Worm (Caenorhabditis elegans) whole organism, midembryonic: ENCODE measurements around the gene T19D12.5.

Experiments
- T22C8.4 ChIP-seq: fragments of 200-800 bp; sonication (Bioruptor generic); IDR thresholded peaks from 2 replicates; pipeline ENCODE4 v1.3.6; 2022; ENCODE audit warnings: missing genetic modification characterization, missing compliant biosample characterization
- cog-1 ChIP-seq: sonication (generic microtip); optimal IDR thresholded peaks from 2 replicates; lab custom pipeline; 2016; ENCODE audit warnings: missing genetic modification characterization, missing compliant biosample characterization
- flt-1 ChIP-seq: fragments of 200-800 bp; sonication (Bioruptor generic); IDR thresholded peaks from 2 replicates; pipeline ENCODE4 v1.3.6; 2022; ENCODE audit warnings: missing genetic modification characterization, missing compliant biosample characterization
- klf-2 ChIP-seq: fragments of 200-800 bp; sonication (Bioruptor generic); conservative IDR thresholded peaks from 2 replicates; pipeline ENCODE4 v1.3.6; 2022; ENCODE audit warnings: missing genetic modification reagents, missing genetic modification characterization, missing compliant biosample characterization
- med-1 ChIP-seq: sonication (generic microtip); optimal IDR thresholded peaks from 2 replicates; lab custom pipeline; 2017; ENCODE audit warnings: missing genetic modification characterization, mild to moderate bottlenecking, missing compliant biosample characterization, antibody characterized with exemption, missing genetic modification reagents; ENCODE audit not compliant: insufficient read depth
- ref-1 ChIP-seq: fragments of 200-800 bp; sonication (Bioruptor generic); conservative IDR thresholded peaks from 2 replicates; pipeline ENCODE4 v1.3.6; 2022; ENCODE audit warnings: missing genetic modification reagents, missing genetic modification characterization, missing compliant biosample characterization
- tab-1 ChIP-seq: fragments of 200-800 bp; sonication (Bioruptor generic); IDR thresholded peaks from 2 replicates; pipeline ENCODE4 v1.3.6; 2022; ENCODE audit warnings: missing genetic modification characterization, missing compliant biosample characterization
- ztf-23 ChIP-seq: fragments of 200-800 bp; sonication (Bioruptor generic); IDR thresholded peaks from 2 replicates; pipeline ENCODE4 v1.3.6; 2022; ENCODE audit warnings: missing genetic modification reagents, missing genetic modification characterization, missing compliant biosample characterization
- ztf-29 ChIP-seq: fragments of 200-800 bp; sonication (Bioruptor generic); IDR thresholded peaks from 2 replicates; pipeline ENCODE4 v1.3.6; 2022; ENCODE audit warnings: missing genetic modification reagents, missing genetic modification characterization, missing compliant biosample characterization

T19D12.5 gene

ce11 chrII:6592251-6592650, 43.8 kb downstream of the T19D12.5 start, which contains the start of gene C56C10.9:
Gene C56C10.9 (minus strand): TSS chrII:6592351.
- TF ChIP-seq cog-1 (tag; lab: Kevin White, UChicago) = no peak
- TF ChIP-seq ztf-23 (GFP tag; lab: Robert Waterston, UW) = no peak
- no peak for TF ChIP-seq ztf-29 (GFP tag; lab: Robert Waterston, UW)

ce11 chrII:6591000-6591399, 45.0 kb downstream of the T19D12.5 start:
- TF ChIP-seq ztf-23 (GFP tag; lab: Robert Waterston, UW) (no peak), med-1 (GFP tag; lab: Kevin White, UChicago) (no peak), ztf-29 (GFP tag; lab: Robert Waterston, UW) (no peak), flt-1 (no peak), ref-1 (GFP tag; lab: Robert Waterston, UW) (no peak), cog-1 (tag; lab: Kevin White, UChicago) (no peak), tab-1 (GFP tag; lab: Robert Waterston, UW) (no peak), T22C8.4 (no peak), klf-2 (GFP tag; lab: Robert Waterston, UW) (no peak)

ce11 chrII:6589408-6589807, 46.6 kb downstream of the T19D12.5 start, which contains the start of gene vps-32.1:
Gene vps-32.1 (plus strand): TSS chrII:6589708.
- no peak for TF ChIP-seq klf-2 (GFP tag; lab: Robert Waterston, UW)
- TF ChIP-seq med-1 (GFP tag; lab: Kevin White, UChicago) = no peak
- TF ChIP-seq ref-1 (GFP tag; lab: Robert Waterston, UW) = no peak
- TF ChIP-seq cog-1 (tag; lab: Kevin White, UChicago) = no peak
- TF ChIP-seq tab-1 (GFP tag; lab: Robert Waterston, UW) = no peak
- no peak for TF ChIP-seq ztf-23 (GFP tag; lab: Robert Waterston, UW)
- TF ChIP-seq T22C8.4 = no peak
- no peak for TF ChIP-seq flt-1
- no peak for TF ChIP-seq ztf-29 (GFP tag; lab: Robert Waterston, UW)

DNA sequence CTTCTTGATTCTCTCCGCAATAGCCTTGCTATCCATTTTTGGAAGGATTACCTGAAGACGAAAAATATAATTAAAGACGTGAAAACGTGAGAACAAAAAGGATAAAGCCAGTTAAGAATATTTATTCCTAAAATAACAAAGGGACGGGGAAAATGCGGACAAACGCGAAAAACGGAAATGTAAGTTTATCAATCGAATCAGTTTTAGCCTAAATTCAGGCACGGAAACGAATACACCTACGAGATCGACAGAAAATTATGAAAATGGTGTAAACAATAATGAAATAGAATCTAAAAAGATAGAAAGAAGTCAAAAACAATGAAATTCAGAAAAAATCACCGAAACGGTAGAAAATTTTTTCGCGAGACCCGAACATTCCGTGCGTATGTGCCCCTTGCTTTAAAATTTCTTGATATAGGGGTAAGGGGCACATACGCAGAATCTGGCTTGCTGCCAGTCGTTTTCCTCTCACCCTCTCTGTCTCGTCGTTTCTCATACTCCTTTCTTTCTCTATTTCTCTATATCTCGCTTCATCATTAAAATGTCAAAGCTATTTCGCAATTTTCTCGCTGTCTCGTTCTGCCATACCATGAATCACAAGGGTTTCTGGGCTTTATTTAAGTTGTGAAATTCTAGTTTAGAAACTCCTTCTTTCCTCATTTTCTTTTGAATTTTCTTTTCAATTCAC, 47.3 kb downstream of the T19D12.5 start, which contains the start of gene icd-1:
Gene icd-1, minus strand, starts transcription at position 51 of the 688 bp plus-strand sequence.
- TF ChIP-seq tab-1 (GFP tag; lab: Robert Waterston, UW) = no peak
- TF ChIP-seq cog-1 (tag; lab: Kevin White, UChicago) = peak; percentile 84
- TF ChIP-seq T22C8.4 = no peak
- peak; percentile 36 for TF ChIP-seq med-1 (GFP tag; lab: Kevin White, UChicago)
- peak; percentile 100 for TF ChIP-seq ztf-23 (GFP tag; lab: Robert Waterston, UW)
- TF ChIP-seq flt-1 = 0 out of 2 replicates have a peak, but pooled peaks have one; percentile 61
- TF ChIP-seq klf-2 (GFP tag; lab: Robert Waterston, UW) = no peak
- TF ChIP-seq ztf-29 (GFP tag; lab: Robert Waterston, UW) = peak; percentile 73

ce11 chrII:6587264-6587870, 48.7 kb downstream of the T19D12.5 start, which contains the start of gene C56C10.7:
Gene C56C10.7 (minus strand): TSS chrII:6587575.
- TF ChIP-seq flt-1 = 0 out of 2 replicates have a peak, but pooled peaks have one; percentile 14
- TF ChIP-seq ztf-23 (GFP tag; lab: Robert Waterston, UW) = no peak
